Fruit fly (Drosophila melanogaster) whole organism, embryonic: Measurements from ENCODE around the gene Tom70.

Source experiments
- Aef1 ChIP-seq: fragments of 200-800 bp; sonication (Bioruptor generic); IDR thresholded peaks from 3 replicates; pipeline ENCODE4 v1.3.6; 2022; ENCODE audit warnings: missing biosample characterization, missing genetic modification characterization
- Asciz ChIP-seq: fragments of 200-800 bp; sonication (Bioruptor generic); optimal IDR thresholded peaks from 2 replicates; lab custom pipeline; 2017; ENCODE audit warnings: missing biosample characterization, mild to moderate bottlenecking, missing genetic modification characterization, missing genetic modification reagents
- CG10654 ChIP-seq: fragments of 200-800 bp; sonication (Bioruptor generic); optimal IDR thresholded peaks from 2 replicates; lab custom pipeline; 2016; ENCODE audit warnings: missing biosample characterization, missing genetic modification characterization
- CG10979 ChIP-seq: fragments of 200-800 bp; sonication (Bioruptor generic); optimal IDR thresholded peaks from 2 replicates; lab custom pipeline; 2018; ENCODE audit warnings: missing biosample characterization, mild to moderate bottlenecking, missing genetic modification characterization, moderate library complexity
- CG11695 ChIP-seq: fragments of 200-800 bp; sonication (Bioruptor generic); IDR thresholded peaks from 3 replicates; pipeline ENCODE4 v1.3.6; 2022; ENCODE audit warnings: missing biosample characterization, missing genetic modification characterization
- CG11723 ChIP-seq: fragments of 200-800 bp; sonication (Bioruptor generic); optimal IDR thresholded peaks from 2 replicates; lab custom pipeline; 2017; ENCODE audit warnings: missing biosample characterization, mild to moderate bottlenecking, missing genetic modification characterization
- CG12071 ChIP-seq: fragments of 200-800 bp; sonication (Bioruptor generic); optimal IDR thresholded peaks from 3 replicates; lab custom pipeline; 2018; ENCODE audit warnings: missing biosample characterization, mild to moderate bottlenecking, missing genetic modification characterization
- CG17568 ChIP-seq: fragments of 200-800 bp; sonication (Bioruptor generic); optimal IDR thresholded peaks from 2 replicates; lab custom pipeline; 2018; ENCODE audit warnings: missing biosample characterization, mild to moderate bottlenecking, missing genetic modification characterization, moderate library complexity
- CG2199 ChIP-seq: fragments of 200-800 bp; sonication (Bioruptor generic); IDR thresholded peaks from 3 replicates; pipeline ENCODE4 v1.3.6; 2022; ENCODE audit warnings: missing biosample characterization, missing genetic modification characterization
- CG32767 ChIP-seq: fragments of 200-800 bp; sonication (Bioruptor generic); IDR thresholded peaks from 2 replicates; pipeline ENCODE4 v1.3.6; 2022; ENCODE audit warnings: missing biosample characterization, missing genetic modification characterization
- CG33557 ChIP-seq: fragments of 200-800 bp; sonication (Bioruptor generic); optimal IDR thresholded peaks from 2 replicates; lab custom pipeline; 2019; ENCODE audit warnings: missing biosample characterization, mild to moderate bottlenecking, missing genetic modification characterization, moderate library complexity
- CG3838 ChIP-seq: fragments of 200-800 bp; sonication (Bioruptor generic); optimal IDR thresholded peaks from 3 replicates; lab custom pipeline; 2016; ENCODE audit warnings: missing biosample characterization, missing genetic modification characterization
- CG4328 ChIP-seq: fragments of 200-800 bp; sonication (Bioruptor generic); optimal IDR thresholded peaks from 3 replicates; lab custom pipeline; 2017; ENCODE audit warnings: missing biosample characterization, missing genetic modification reagents, missing genetic modification characterization
- CG4707 ChIP-seq: fragments of 200-800 bp; sonication (Bioruptor generic); optimal IDR thresholded peaks from 2 replicates; lab custom pipeline; 2018; ENCODE audit warnings: missing biosample characterization, mild to moderate bottlenecking, missing genetic modification characterization, moderate library complexity
- CG6765 ChIP-seq: fragments of 200-800 bp; sonication (Bioruptor generic); optimal IDR thresholded peaks from 3 replicates; lab custom pipeline; 2017; ENCODE audit warnings: missing biosample characterization, mild to moderate bottlenecking, missing genetic modification characterization
- CG7963 ChIP-seq: fragments of 200-800 bp; sonication (Bioruptor generic); IDR thresholded peaks from 3 replicates; pipeline ENCODE4 v1.3.6; 2022; ENCODE audit warnings: missing biosample characterization, missing genetic modification characterization; ENCODE audit not compliant: partially characterized antibody
- CG7987 ChIP-seq: fragments of 200-800 bp; sonication (Bioruptor generic); optimal IDR thresholded peaks from 2 replicates; lab custom pipeline; 2018; ENCODE audit warnings: missing biosample characterization, mild to moderate bottlenecking, missing genetic modification characterization, moderate library complexity
- CG8281 ChIP-seq: fragments of 200-800 bp; sonication (Bioruptor generic); optimal IDR thresholded peaks from 2 replicates; lab custom pipeline; 2018; ENCODE audit warnings: missing biosample characterization, mild to moderate bottlenecking, missing genetic modification characterization, moderate library complexity
- CG8290 ChIP-seq, 3 experiments: fragments of 200-800 bp; sonication (Bioruptor generic); optimal IDR thresholded peaks; 2 replicates each; lab custom pipeline; 2016 to 2019; ENCODE audit warnings: missing biosample characterization in 3 of 3, missing genetic modification characterization in 3 of 3, mild to moderate bottlenecking in 2 of 3, moderate library complexity in 1 of 3
- CG9727 ChIP-seq: fragments of 200-800 bp; sonication (Bioruptor generic); optimal IDR thresholded peaks from 3 replicates; lab custom pipeline; 2017; ENCODE audit warnings: missing biosample characterization, mild to moderate bottlenecking, missing genetic modification characterization
- CG9797 ChIP-seq: fragments of 200-800 bp; sonication (Bioruptor generic); optimal IDR thresholded peaks from 3 replicates; lab custom pipeline; 2018; ENCODE audit warnings: missing biosample characterization, mild to moderate bottlenecking, missing genetic modification characterization
- Chrac-16 ChIP-seq: fragments of 200-800 bp; sonication (Bioruptor generic); optimal IDR thresholded peaks from 3 replicates; lab custom pipeline; 2016; ENCODE audit warnings: missing biosample characterization, missing genetic modification characterization
- CoRest ChIP-seq: fragments of 200-800 bp; sonication (Bioruptor generic); optimal IDR thresholded peaks from 3 replicates; lab custom pipeline; 2018; ENCODE audit warnings: missing biosample characterization, mild to moderate bottlenecking, missing genetic modification characterization, moderate library complexity
- D19B ChIP-seq: fragments of 200-800 bp; sonication (Bioruptor generic); optimal IDR thresholded peaks from 2 replicates; lab custom pipeline; 2017; ENCODE audit warnings: missing biosample characterization, mild to moderate bottlenecking, missing genetic modification characterization
- Dek ChIP-seq: fragments of 200-800 bp; sonication (Bioruptor generic); optimal IDR thresholded peaks from 3 replicates; lab custom pipeline; 2019; ENCODE audit warnings: missing biosample characterization, mild to moderate bottlenecking, missing genetic modification characterization, moderate library complexity
- Hmr ChIP-seq: fragments of 200-800 bp; sonication (Bioruptor generic); optimal IDR thresholded peaks from 3 replicates; lab custom pipeline; 2017; ENCODE audit warnings: mild to moderate bottlenecking, missing biosample characterization, missing genetic modification reagents, missing genetic modification characterization
- MBD-R2 ChIP-seq: fragments of 200-800 bp; sonication (Bioruptor generic); IDR thresholded peaks from 2 replicates; pipeline ENCODE4 v1.3.6; 2022; ENCODE audit warnings: missing biosample characterization, missing genetic modification characterization
- Mrtf ChIP-seq: fragments of 200-800 bp; sonication (Bioruptor generic); IDR thresholded peaks from 3 replicates; pipeline ENCODE4 v1.3.6; 2022; ENCODE audit warnings: missing biosample characterization, missing genetic modification characterization
- NC2α ChIP-seq: fragments of 200-800 bp; sonication (Bioruptor generic); optimal IDR thresholded peaks from 2 replicates; lab custom pipeline; 2016; ENCODE audit warnings: missing biosample characterization, missing genetic modification characterization
- NfI ChIP-seq: fragments of 200-800 bp; sonication (Bioruptor generic); optimal IDR thresholded peaks from 3 replicates; lab custom pipeline; 2018; ENCODE audit warnings: missing biosample characterization, mild to moderate bottlenecking, missing genetic modification characterization, moderate library complexity
- Scr ChIP-seq: fragments of 200-800 bp; sonication (Bioruptor generic); IDR thresholded peaks from 2 replicates; pipeline ENCODE4 v1.3.6; 2022; ENCODE audit warnings: missing biosample characterization, missing genetic modification characterization; ENCODE audit not compliant: partially characterized antibody
- Sox100B ChIP-seq: fragments of 200-800 bp; sonication (Bioruptor generic); optimal IDR thresholded peaks from 3 replicates; lab custom pipeline; 2018; ENCODE audit warnings: missing biosample characterization, mild to moderate bottlenecking, missing genetic modification characterization
- Spps ChIP-seq: fragments of 200-800 bp; sonication (Bioruptor generic); optimal IDR thresholded peaks from 2 replicates; lab custom pipeline; 2018; ENCODE audit warnings: missing biosample characterization, mild to moderate bottlenecking, missing genetic modification characterization
- al ChIP-seq: fragments of 200-800 bp; sonication (Bioruptor generic); IDR thresholded peaks from 2 replicates; pipeline ENCODE4 v1.3.6; 2022; ENCODE audit warnings: missing biosample characterization, missing genetic modification characterization
- aop ChIP-seq: fragments of 200-800 bp; sonication (Bioruptor generic); IDR thresholded peaks from 2 replicates; pipeline ENCODE4 v1.3.6; 2022; ENCODE audit warnings: missing biosample characterization, missing genetic modification characterization
- bab2 ChIP-seq: fragments of 200-800 bp; sonication (Bioruptor generic); optimal IDR thresholded peaks from 2 replicates; lab custom pipeline; 2016; ENCODE audit warnings: missing biosample characterization, missing genetic modification characterization
- chinmo ChIP-seq: fragments of 200-800 bp; sonication (Bioruptor generic); IDR thresholded peaks from 4 replicates; pipeline ENCODE4 v1.3.6; 2022; ENCODE audit warnings: missing biosample characterization, missing genetic modification characterization; ENCODE audit not compliant: partially characterized antibody
- da ChIP-seq: fragments of 200-800 bp; sonication (Bioruptor generic); optimal IDR thresholded peaks from 2 replicates; lab custom pipeline; 2016; ENCODE audit warnings: missing biosample characterization, missing genetic modification characterization
- dimm ChIP-seq: fragments of 200-800 bp; sonication (Bioruptor generic); IDR thresholded peaks from 2 replicates; pipeline ENCODE4 v1.3.6; 2022; ENCODE audit warnings: missing biosample characterization, missing genetic modification characterization
- fd96Cb ChIP-seq: fragments of 200-800 bp; sonication (Bioruptor generic); optimal IDR thresholded peaks from 2 replicates; lab custom pipeline; 2018; ENCODE audit warnings: missing biosample characterization, mild to moderate bottlenecking, missing genetic modification characterization, moderate library complexity
- gcm2 ChIP-seq: fragments of 200-800 bp; sonication (Bioruptor generic); optimal IDR thresholded peaks from 2 replicates; lab custom pipeline; 2016; ENCODE audit warnings: missing biosample characterization, missing genetic modification characterization
- odd ChIP-seq: fragments of 200-800 bp; sonication (Bioruptor generic); optimal IDR thresholded peaks from 2 replicates; lab custom pipeline; 2017; ENCODE audit warnings: missing biosample characterization, mild to moderate bottlenecking, missing genetic modification characterization
- p53 ChIP-seq: fragments of 200-800 bp; sonication (Bioruptor generic); optimal IDR thresholded peaks from 2 replicates; lab custom pipeline; 2016; ENCODE audit warnings: missing biosample characterization, missing genetic modification characterization
- schlank ChIP-seq: fragments of 200-800 bp; sonication (Bioruptor generic); optimal IDR thresholded peaks from 2 replicates; lab custom pipeline; 2018; ENCODE audit warnings: missing biosample characterization, mild to moderate bottlenecking, missing genetic modification characterization
- tgo ChIP-seq: fragments of 200-800 bp; sonication (Bioruptor generic); IDR thresholded peaks from 3 replicates; pipeline ENCODE4 v1.3.6; 2022; ENCODE audit warnings: missing biosample characterization, missing genetic modification characterization
- tll ChIP-seq, 2 experiments: fragments of 200-800 bp in 1 of 2; fragments of >200 bp in 1 of 2; sonication (Bioruptor generic) in 1 of 2; optimal IDR thresholded peaks; 2 replicates each; lab custom pipeline; 2017 to 2019; ENCODE audit warnings: missing biosample characterization in 2 of 2, missing genetic modification characterization in 2 of 2, mild to moderate bottlenecking in 1 of 2, moderate library complexity in 1 of 2
- tx ChIP-seq: fragments of 200-800 bp; sonication (Bioruptor generic); optimal IDR thresholded peaks from 2 replicates; lab custom pipeline; 2016; ENCODE audit warnings: missing biosample characterization, missing genetic modification characterization

Tom70 gene

DNA sequence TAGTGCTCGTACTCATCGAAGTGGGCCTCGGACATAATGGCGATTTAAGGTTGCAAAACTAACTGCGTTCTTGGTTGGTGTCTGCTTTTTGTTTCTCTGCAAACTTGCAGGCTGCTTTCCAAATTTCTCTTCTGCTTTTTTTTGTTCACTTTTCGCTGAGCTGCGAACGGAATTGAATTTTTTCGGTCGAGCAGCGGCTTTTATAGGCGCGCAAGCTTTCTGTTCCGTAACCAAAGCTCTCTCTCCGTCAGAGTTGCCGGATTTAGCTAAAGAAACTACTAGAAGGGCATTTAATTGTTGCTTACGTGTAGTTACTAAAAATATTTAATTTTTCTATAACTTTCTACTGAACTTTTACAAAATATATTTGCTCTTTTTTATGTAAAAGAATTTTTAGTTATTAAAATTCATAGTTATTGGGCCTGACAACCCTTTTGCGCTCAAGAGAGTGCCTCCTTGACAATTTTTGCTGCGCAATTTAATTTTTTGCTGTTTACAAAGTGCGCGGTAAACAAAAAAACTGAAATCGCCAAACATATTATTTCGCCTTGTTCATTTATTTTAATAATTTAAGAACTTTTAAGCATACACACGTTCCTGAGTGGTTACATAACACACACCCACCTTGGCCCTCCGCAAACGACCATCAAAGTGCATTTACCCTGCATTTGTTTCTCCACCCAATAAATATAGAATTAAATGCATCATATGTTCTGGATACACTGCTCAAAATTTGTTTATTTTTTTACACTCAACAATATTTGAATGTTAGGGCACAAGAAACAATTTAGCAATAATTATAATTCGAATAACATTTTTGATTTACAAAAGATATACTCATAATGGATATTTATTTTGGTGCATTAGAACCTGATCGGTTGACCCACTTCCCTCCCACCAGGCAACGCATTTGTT, 7.9 kb upstream of the Tom70 start, which contains the start of gene CG6770 (continued):
- TF ChIP-seq chinmo (GFP tag; lab: Robert Waterston, UW) (0 out of 4 replicates have a peak, but pooled peaks have one; percentile 66), odd (peak; percentile 78), CG9797 (GFP tag; lab: Kevin White, UChicago) (no peak), gcm2 (GFP tag; lab: Kevin White, UChicago) (peak; percentile 8), CG8281 (peak; percentile 14), CG7987 (GFP tag; lab: Kevin White, UChicago) (peak; percentile 42), CG8290 (GFP tag; optimal IDR thresholded peaks at IDR 0.05; lab: Kevin White, UChicago) (no peak), CG8290 (tag; optimal IDR thresholded peaks at IDR 0.05; lab: Kevin White, UChicago) (peak in 1 of 2 experiments; percentile 81), D19B (GFP tag; lab: Kevin White, UChicago) (peak; percentile 70), CG3838 (peak; percentile 56), CG4707 (GFP tag; lab: Kevin White, UChicago) (peak; percentile 29), schlank (tag; lab: Kevin White, UChicago) (peak; percentile 53), CoRest (tag; lab: Kevin White, UChicago) (peak; percentile 82), CG33557 (no peak), Chrac-16 (GFP tag; lab: Kevin White, UChicago) (peak; percentile 43), Aef1 (GFP tag; lab: Robert Waterston, UW) (peak; percentile 74), CG11695 (GFP tag; lab: Robert Waterston, UW) (peak; percentile 92), aop (GFP tag; lab: Robert Waterston, UW) (no peak), Spps (tag; lab: Kevin White, UChicago) (peak; percentile 49), bab2 (GFP tag; lab: Kevin White, UChicago) (peak; percentile 37), CG2199 (GFP tag; lab: Robert Waterston, UW) (no peak), CG10979 (tag; lab: Kevin White, UChicago) (peak; percentile 64), tgo (peak; percentile 88), da (GFP tag; lab: Kevin White, UChicago) (no peak), Mrtf (GFP tag; lab: Robert Waterston, UW) (peak; percentile 79), tll (GFP tag; optimal IDR thresholded peaks at IDR 0.05; lab: Kevin White, UChicago) (no peak), CG10654 (no peak), CG12071 (peak; percentile 37), tx (no peak), CG17568 (GFP tag; lab: Kevin White, UChicago) (peak; percentile 84), al (GFP tag; lab: Robert Waterston, UW) (peak; percentile 77), CG7963 (GFP tag; lab: Robert Waterston, UW) (peak; percentile 35; the same call in 1 of the 3 replicates), Sox100B (GFP tag; lab: Kevin White, UChicago) (peak; percentile 84), Asciz (GFP tag; lab: Kevin White, UChicago) (peak; percentile 65), p53 (peak; percentile 4), Dek (tag; lab: Kevin White, UChicago) (peak; percentile 87), MBD-R2 (peak; percentile 61; the same call in 1 of the 2 replicates), CG11723 (GFP tag; lab: Kevin White, UChicago) (peak; percentile 58), dimm (peak; percentile 57), Scr (GFP tag; lab: Robert Waterston, UW) (peak; percentile 36), fd96Cb (tag; lab: Kevin White, UChicago) (peak; percentile 51), Hmr (GFP tag; lab: Kevin White, UChicago) (peak; percentile 88), CG6765 (GFP tag; lab: Kevin White, UChicago) (peak; percentile 89), CG9727 (GFP tag; lab: Kevin White, UChicago) (peak; percentile 75), NfI (peak; percentile 83), NC2α (GFP tag; lab: Kevin White, UChicago) (no peak), CG32767 (GFP tag; lab: Robert Waterston, UW) (peak; percentile 78), CG4328 (GFP tag; lab: Kevin White, UChicago) (peak; percentile 77)
